Worm (Caenorhabditis elegans) whole organism, mixed stage, embryonic: ENCODE results near the gene T26A5.8.

Source experiments
- elt-1 ChIP-seq: sonication (generic microtip); optimal IDR thresholded peaks from 2 replicates; lab custom pipeline; 2017; ENCODE audit warnings: missing genetic modification characterization, mild to moderate bottlenecking, missing compliant biosample characterization, antibody characterized with exemption, moderate library complexity, borderline replicate concordance; ENCODE audit not compliant: insufficient read depth
- hlh-1 ChIP-seq: fragments of 150-350 bp; optimal IDR thresholded peaks from 2 replicates; lab custom pipeline; 2014; ENCODE audit warnings: missing biosample characterization, missing genetic modification reagents, missing genetic modification characterization
- lsy-2 ChIP-seq: fragments of 150-350 bp; optimal IDR thresholded peaks from 2 replicates; lab custom pipeline; 2014; ENCODE audit warnings: missing biosample characterization, missing genetic modification characterization
- nhr-28 ChIP-seq: fragments of 150-350 bp; optimal IDR thresholded peaks from 2 replicates; lab custom pipeline; 2014; ENCODE audit warnings: missing biosample characterization, missing genetic modification characterization
- pha-4 ChIP-seq: fragments of 150-350 bp; optimal IDR thresholded peaks from 2 replicates; lab custom pipeline; 2018; ENCODE audit warnings: missing biosample characterization, missing genetic modification reagents, missing genetic modification characterization
- snpc-4 ChIP-seq: fragments of 150-350 bp; optimal IDR thresholded peaks from 2 replicates; lab custom pipeline; 2014; ENCODE audit warnings: missing biosample characterization, missing genetic modification characterization
- unc-62 ChIP-seq: fragments of 150-350 bp; optimal IDR thresholded peaks from 2 replicates; lab custom pipeline; 2014; ENCODE audit warnings: missing biosample characterization, missing genetic modification reagents, missing genetic modification characterization

DNA sequence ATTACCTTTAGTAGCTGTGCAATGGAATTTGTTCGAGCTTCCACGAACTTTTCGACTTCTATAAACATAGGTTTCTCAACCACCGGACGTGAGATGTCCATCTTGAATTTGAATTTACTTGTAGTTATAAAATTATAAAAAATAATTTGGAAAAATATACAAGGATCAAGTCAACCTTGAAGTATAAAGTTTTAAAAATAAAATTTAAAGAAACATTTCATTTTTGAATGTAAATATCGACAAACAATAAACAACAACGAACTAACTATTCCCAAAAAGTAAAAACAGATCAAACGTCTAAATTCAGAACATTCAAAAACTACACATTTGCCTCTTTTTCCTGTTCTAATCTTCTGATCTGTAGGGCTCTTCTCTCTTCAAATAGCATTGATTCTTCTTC, 31.8 kb downstream of the T26A5.8 start, which contains the start of gene popl-1:
- TF ChIP-seq lsy-2 (tag; lab: Kevin White, UChicago) (no peak), unc-62 (no peak), snpc-4 (tag; lab: Kevin White, UChicago) (no peak), pha-4 (tag; lab: Kevin White, UChicago) (no peak), hlh-1 (no peak), nhr-28 (tag; lab: Kevin White, UChicago) (no peak), elt-1 (tag; lab: Kevin White, UChicago) (no peak)
